Fruit fly (Drosophila melanogaster) whole organism, embryonic: ENCODE results near the gene CG9114.

Experiments used
- CG10321 ChIP-seq: fragments of 200-800 bp; sonication (Bioruptor generic); IDR thresholded peaks from 2 replicates; pipeline ENCODE4 v1.3.6; 2022; ENCODE audit warnings: missing biosample characterization, missing genetic modification characterization
- CG10462 ChIP-seq: fragments of 200-800 bp; sonication (Bioruptor generic); optimal IDR thresholded peaks from 2 replicates; lab custom pipeline; 2016; ENCODE audit warnings: missing biosample characterization, missing genetic modification characterization
- Six4 ChIP-seq: fragments of 200-800 bp; sonication (Bioruptor generic); optimal IDR thresholded peaks from 2 replicates; lab custom pipeline; 2016; ENCODE audit warnings: missing biosample characterization, missing genetic modification characterization
- gro ChIP-seq: fragments of 200-800 bp; sonication (Bioruptor generic); optimal IDR thresholded peaks from 2 replicates; lab custom pipeline; 2016; ENCODE audit warnings: missing biosample characterization, missing genetic modification characterization
- pita ChIP-seq: fragments of 200-800 bp; sonication (Bioruptor generic); optimal IDR thresholded peaks from 2 replicates; lab custom pipeline; 2017; ENCODE audit warnings: missing biosample characterization, mild to moderate bottlenecking, missing genetic modification characterization

dm6 chrX:15344473-15345331 is 11.7 kb upstream of the CG9114 start, which contains the start of the genes CG12608 and Prp5:
- TF ChIP-seq Six4 (GFP tag; lab: Kevin White, UChicago) (no peak), pita (GFP tag; lab: Kevin White, UChicago) (no peak), gro (GFP tag; lab: Kevin White, UChicago) (no peak), CG10321 (GFP tag; lab: Robert Waterston, UW) (no peak), CG10462 (no peak)
